Fruit fly (Drosophila melanogaster) whole organism, embryonic: ENCODE measurements around the gene Sfp38D.
A peak's percentile ranks its signal among the peaks of the same experiment; 100 is the strongest.

Experiments
- Atf3 ChIP-seq: fragments of 200-800 bp; sonication (Bioruptor generic); optimal IDR thresholded peaks from 3 replicates; lab custom pipeline; 2016; ENCODE audit warnings: missing biosample characterization, missing genetic modification characterization
- CG16815 ChIP-seq: fragments of 200-800 bp; sonication (Bioruptor generic); optimal IDR thresholded peaks from 3 replicates; lab custom pipeline; 2017; ENCODE audit warnings: missing biosample characterization, mild to moderate bottlenecking, missing genetic modification characterization
- CG2129 ChIP-seq: fragments of 200-800 bp; sonication (Bioruptor generic); IDR thresholded peaks from 2 replicates; pipeline ENCODE4 v1.3.6; 2022; ENCODE audit warnings: missing biosample characterization, missing genetic modification characterization; ENCODE audit not compliant: partially characterized antibody
- CG31365 ChIP-seq: fragments of 200-800 bp; sonication (Bioruptor generic); optimal IDR thresholded peaks from 2 replicates; lab custom pipeline; 2018; ENCODE audit warnings: missing biosample characterization, mild to moderate bottlenecking, missing genetic modification characterization
- CG8478 ChIP-seq: fragments of >200 bp; optimal IDR thresholded peaks from 2 replicates; lab custom pipeline; 2018
- ato ChIP-seq: fragments of 200-800 bp; sonication (Bioruptor generic); IDR thresholded peaks from 2 replicates; pipeline ENCODE4 v1.3.6; 2022; ENCODE audit warnings: missing biosample characterization, missing genetic modification characterization; ENCODE audit not compliant: partially characterized antibody
- chinmo ChIP-seq: fragments of 200-800 bp; sonication (Bioruptor generic); IDR thresholded peaks from 4 replicates; pipeline ENCODE4 v1.3.6; 2022; ENCODE audit warnings: missing biosample characterization, missing genetic modification characterization; ENCODE audit not compliant: partially characterized antibody
- kni ChIP-seq: fragments of 200-800 bp; sonication (Bioruptor generic); optimal IDR thresholded peaks from 3 replicates; lab custom pipeline; 2017; ENCODE audit warnings: mild to moderate bottlenecking, missing biosample characterization, missing genetic modification reagents, missing genetic modification characterization
- mirr ChIP-seq: fragments of 200-800 bp; sonication (Bioruptor generic); optimal IDR thresholded peaks from 3 replicates; lab custom pipeline; 2018; ENCODE audit warnings: missing biosample characterization, mild to moderate bottlenecking, missing genetic modification characterization
- nerfin-2 ChIP-seq: fragments of 200-800 bp; sonication (Bioruptor generic); IDR thresholded peaks from 2 replicates; pipeline ENCODE4 v1.3.6; 2022; ENCODE audit warnings: missing biosample characterization, missing genetic modification characterization; ENCODE audit not compliant: partially characterized antibody
- wor ChIP-seq: fragments of 200-800 bp; sonication (Bioruptor generic); IDR thresholded peaks from 2 replicates; pipeline ENCODE4 v1.3.6; 2022; ENCODE audit warnings: missing biosample characterization, missing genetic modification characterization

dm6 chr2L:20638413-20638812, 2.3 kb upstream of the Sfp38D start:
- TF ChIP-seq nerfin-2 (GFP tag; lab: Robert Waterston, UW) (no peak), wor (GFP tag; lab: Robert Waterston, UW) (no peak), CG16815 (GFP tag; lab: Kevin White, UChicago) (no peak), kni (GFP tag; lab: Kevin White, UChicago) (peak; percentile 27), Atf3 (GFP tag; lab: Kevin White, UChicago) (no peak), ato (GFP tag; lab: Robert Waterston, UW) (0 out of 2 replicates have a peak, but pooled peaks have one; percentile 15), CG8478 (lab: Kevin White, UChicago) (no peak), mirr (GFP tag; lab: Kevin White, UChicago) (no peak), chinmo (GFP tag; lab: Robert Waterston, UW) (no peak), CG2129 (no peak), CG31365 (tag; lab: Kevin White, UChicago) (no peak)
